Fruit fly (Drosophila melanogaster) whole organism, embryonic: ENCODE data around the gene Tim17a2.
A peak's percentile ranks its signal among the peaks of the same experiment; 100 is the strongest.

Source experiments
- BtbVII ChIP-seq: fragments of 200-800 bp; sonication (Bioruptor generic); optimal IDR thresholded peaks from 3 replicates; lab custom pipeline; 2017; ENCODE audit warnings: missing biosample characterization, mild to moderate bottlenecking, missing genetic modification characterization
- Bteb2 ChIP-seq: fragments of 200-800 bp; sonication (Bioruptor generic); optimal IDR thresholded peaks from 2 replicates; lab custom pipeline; 2016; ENCODE audit warnings: missing biosample characterization, missing genetic modification characterization
- C15 ChIP-seq: fragments of 200-800 bp; sonication (Bioruptor generic); IDR thresholded peaks from 3 replicates; pipeline ENCODE4 v1.3.6; 2022; ENCODE audit warnings: missing biosample characterization, missing genetic modification characterization
- CG10959 ChIP-seq: fragments of 200-800 bp; sonication (Bioruptor generic); IDR thresholded peaks from 2 replicates; pipeline ENCODE4 v1.3.6; 2022; ENCODE audit warnings: missing biosample characterization, missing genetic modification characterization
- CG11093 ChIP-seq: fragments of 200-800 bp; sonication (Bioruptor generic); IDR thresholded peaks from 3 replicates; pipeline ENCODE4 v1.3.6; 2022; ENCODE audit warnings: missing biosample characterization, missing genetic modification characterization
- CG11456 ChIP-seq: fragments of 200-800 bp; sonication (Bioruptor generic); IDR thresholded peaks from 3 replicates; pipeline ENCODE4 v1.3.6; 2022; ENCODE audit warnings: missing biosample characterization, missing genetic modification characterization
- CG11723 ChIP-seq: fragments of 200-800 bp; sonication (Bioruptor generic); optimal IDR thresholded peaks from 2 replicates; lab custom pipeline; 2017; ENCODE audit warnings: missing biosample characterization, mild to moderate bottlenecking, missing genetic modification characterization
- CG12219 ChIP-seq: fragments of 200-800 bp; sonication (Bioruptor generic); optimal IDR thresholded peaks from 3 replicates; lab custom pipeline; 2018; ENCODE audit warnings: missing biosample characterization, mild to moderate bottlenecking, missing genetic modification characterization
- CG12744 ChIP-seq: fragments of 200-800 bp; sonication (Bioruptor generic); optimal IDR thresholded peaks from 2 replicates; lab custom pipeline; 2016; ENCODE audit warnings: missing biosample characterization, missing genetic modification characterization
- CG12769 ChIP-seq: fragments of 200-800 bp; sonication (Bioruptor generic); optimal IDR thresholded peaks from 2 replicates; lab custom pipeline; 2019; ENCODE audit warnings: missing biosample characterization, mild to moderate bottlenecking, missing genetic modification characterization, moderate library complexity
- CG13287 ChIP-seq: fragments of 200-800 bp; sonication (Bioruptor generic); IDR thresholded peaks from 2 replicates; pipeline ENCODE4 v1.3.6; 2022; ENCODE audit warnings: missing biosample characterization, missing genetic modification characterization; ENCODE audit not compliant: partially characterized antibody
- CG13775 ChIP-seq: fragments of 200-800 bp; sonication (Bioruptor generic); optimal IDR thresholded peaks from 3 replicates; lab custom pipeline; 2017; ENCODE audit warnings: missing biosample characterization, mild to moderate bottlenecking, missing genetic modification characterization
- CG18599 ChIP-seq: fragments of 200-800 bp; sonication (Bioruptor generic); optimal IDR thresholded peaks from 3 replicates; lab custom pipeline; 2017; ENCODE audit warnings: missing biosample characterization, missing genetic modification characterization, mild to moderate bottlenecking, moderate library complexity, missing genetic modification reagents
- CG2202 ChIP-seq: fragments of 200-800 bp; sonication (Bioruptor generic); optimal IDR thresholded peaks from 2 replicates; lab custom pipeline; 2018; ENCODE audit warnings: missing biosample characterization, mild to moderate bottlenecking, missing genetic modification characterization
- CG3995 ChIP-seq: fragments of 200-800 bp; sonication (Bioruptor generic); optimal IDR thresholded peaks from 3 replicates; lab custom pipeline; 2016; ENCODE audit warnings: missing biosample characterization, missing genetic modification characterization
- CG6813 ChIP-seq: fragments of 200-800 bp; sonication (Bioruptor generic); optimal IDR thresholded peaks from 2 replicates; lab custom pipeline; 2017; ENCODE audit warnings: missing biosample characterization, missing genetic modification characterization, mild to moderate bottlenecking, moderate library complexity, missing genetic modification reagents
- CG8359 ChIP-seq: fragments of 200-800 bp; sonication (Bioruptor generic); optimal IDR thresholded peaks from 2 replicates; lab custom pipeline; 2017; ENCODE audit warnings: missing biosample characterization, mild to moderate bottlenecking, missing genetic modification characterization, borderline replicate concordance
- CG9727 ChIP-seq: fragments of 200-800 bp; sonication (Bioruptor generic); optimal IDR thresholded peaks from 3 replicates; lab custom pipeline; 2017; ENCODE audit warnings: missing biosample characterization, mild to moderate bottlenecking, missing genetic modification characterization
- CTCF ChIP-seq: fragments of 200-800 bp; sonication (Bioruptor generic); optimal IDR thresholded peaks from 2 replicates; lab custom pipeline; 2017; ENCODE audit warnings: missing biosample characterization, mild to moderate bottlenecking, missing genetic modification characterization, moderate library complexity
- Dbx ChIP-seq: fragments of 200-800 bp; sonication (Bioruptor generic); IDR thresholded peaks from 3 replicates; pipeline ENCODE4 v1.3.6; 2022; ENCODE audit warnings: missing biosample characterization, missing genetic modification characterization
- GATAe ChIP-seq: fragments of 200-800 bp; sonication (Bioruptor generic); conservative IDR thresholded peaks from 2 replicates; pipeline ENCODE4 v1.3.6; 2022; ENCODE audit warnings: missing biosample characterization, missing genetic modification characterization
- Gug ChIP-seq: fragments of 200-800 bp; sonication (Bioruptor generic); IDR thresholded peaks from 4 replicates; pipeline ENCODE4 v1.3.6; 2022; ENCODE audit warnings: missing biosample characterization, missing genetic modification characterization
- HLH3B ChIP-seq: fragments of 200-800 bp; sonication (Bioruptor generic); IDR thresholded peaks from 2 replicates; pipeline ENCODE4 v1.3.6; 2022; ENCODE audit warnings: missing biosample characterization, missing genetic modification characterization
- HmgZ ChIP-seq: fragments of 200-800 bp; sonication (Bioruptor generic); optimal IDR thresholded peaks from 2 replicates; lab custom pipeline; 2018; ENCODE audit warnings: missing biosample characterization, mild to moderate bottlenecking, missing genetic modification characterization
- Opbp ChIP-seq: fragments of 200-800 bp; sonication (Bioruptor generic); IDR thresholded peaks from 3 replicates; pipeline ENCODE4 v1.3.6; 2022; ENCODE audit warnings: missing biosample characterization, missing genetic modification characterization; ENCODE audit not compliant: partially characterized antibody
- Side ChIP-seq: fragments of 200-800 bp; sonication (Bioruptor generic); optimal IDR thresholded peaks from 2 replicates; lab custom pipeline; 2016; ENCODE audit warnings: missing biosample characterization, missing genetic modification characterization
- ac ChIP-seq: fragments of 200-800 bp; sonication (Bioruptor generic); optimal IDR thresholded peaks from 3 replicates; lab custom pipeline; 2017; ENCODE audit warnings: missing biosample characterization, mild to moderate bottlenecking, missing genetic modification characterization
- ase ChIP-seq: fragments of 200-800 bp; sonication (Bioruptor generic); IDR thresholded peaks from 3 replicates; pipeline ENCODE4 v1.3.6; 2022; ENCODE audit warnings: missing biosample characterization, missing genetic modification characterization
- bbx ChIP-seq: fragments of 200-800 bp; sonication (Bioruptor generic); IDR thresholded peaks from 2 replicates; pipeline ENCODE4 v1.3.6; 2022; ENCODE audit warnings: missing biosample characterization, missing genetic modification characterization; ENCODE audit not compliant: partially characterized antibody
- bowl ChIP-seq: fragments of 200-800 bp; sonication (Bioruptor generic); IDR thresholded peaks from 2 replicates; pipeline ENCODE4 v1.3.6; 2022; ENCODE audit warnings: missing biosample characterization, missing genetic modification characterization
- btn ChIP-seq: fragments of 200-800 bp; sonication (Bioruptor generic); optimal IDR thresholded peaks from 2 replicates; lab custom pipeline; 2016; ENCODE audit warnings: missing biosample characterization, missing genetic modification characterization
- crol ChIP-seq: fragments of 200-800 bp; sonication (Bioruptor generic); IDR thresholded peaks from 2 replicates; pipeline ENCODE4 v1.3.6; 2022; ENCODE audit warnings: missing biosample characterization, missing genetic modification characterization
- danr ChIP-seq: fragments of 200-800 bp; sonication (Bioruptor generic); IDR thresholded peaks from 2 replicates; pipeline ENCODE4 v1.3.6; 2022; ENCODE audit warnings: missing biosample characterization, missing genetic modification characterization
- dati ChIP-seq: fragments of 200-800 bp; sonication (Bioruptor generic); IDR thresholded peaks from 2 replicates; pipeline ENCODE4 v1.3.6; 2022; ENCODE audit warnings: missing biosample characterization, missing genetic modification characterization
- disco-r ChIP-seq: fragments of 200-800 bp; sonication (Bioruptor generic); optimal IDR thresholded peaks from 2 replicates; lab custom pipeline; 2016; ENCODE audit warnings: missing biosample characterization, missing genetic modification characterization
- emc ChIP-seq: fragments of 200-800 bp; sonication (Bioruptor generic); optimal IDR thresholded peaks from 2 replicates; lab custom pipeline; 2016; ENCODE audit warnings: missing biosample characterization, missing genetic modification characterization
- grau ChIP-seq: fragments of 200-800 bp; optimal IDR thresholded peaks from 3 replicates; lab custom pipeline; 2019; ENCODE audit warnings: missing biosample characterization, mild to moderate bottlenecking, missing genetic modification characterization, moderate library complexity
- gsb ChIP-seq: fragments of 200-800 bp; sonication (Bioruptor generic); IDR thresholded peaks from 2 replicates; pipeline ENCODE4 v1.3.6; 2022; ENCODE audit warnings: missing biosample characterization, missing genetic modification characterization
- her ChIP-seq: fragments of 200-800 bp; sonication (Bioruptor generic); optimal IDR thresholded peaks from 2 replicates; lab custom pipeline; 2016; ENCODE audit warnings: missing biosample characterization, missing genetic modification characterization
- kah ChIP-seq: fragments of 200-800 bp; sonication (Bioruptor generic); optimal IDR thresholded peaks from 2 replicates; lab custom pipeline; 2018; ENCODE audit warnings: missing biosample characterization, mild to moderate bottlenecking, missing genetic modification characterization
- kay ChIP-seq: fragments of 200-800 bp; sonication (Bioruptor generic); optimal IDR thresholded peaks from 2 replicates; lab custom pipeline; 2016; ENCODE audit warnings: missing biosample characterization, missing genetic modification characterization
- nau ChIP-seq: fragments of 200-800 bp; sonication (Bioruptor generic); optimal IDR thresholded peaks from 3 replicates; lab custom pipeline; 2017; ENCODE audit warnings: missing biosample characterization, mild to moderate bottlenecking, missing genetic modification characterization, missing genetic modification reagents
- pita ChIP-seq: fragments of 200-800 bp; sonication (Bioruptor generic); optimal IDR thresholded peaks from 2 replicates; lab custom pipeline; 2017; ENCODE audit warnings: missing biosample characterization, mild to moderate bottlenecking, missing genetic modification characterization
- ranshi ChIP-seq: fragments of 200-800 bp; sonication (Bioruptor generic); IDR thresholded peaks from 2 replicates; pipeline ENCODE4 v1.3.6; 2022; ENCODE audit warnings: missing biosample characterization, missing genetic modification characterization
- shn ChIP-seq: fragments of 200-800 bp; sonication (Bioruptor generic); optimal IDR thresholded peaks from 3 replicates; lab custom pipeline; 2016; ENCODE audit warnings: missing biosample characterization, missing genetic modification characterization
- slbo ChIP-seq: fragments of 200-800 bp; sonication (Bioruptor generic); IDR thresholded peaks from 2 replicates; pipeline ENCODE4 v1.3.6; 2022; ENCODE audit warnings: missing biosample characterization, missing genetic modification characterization
- sob ChIP-seq: fragments of 200-800 bp; sonication (Bioruptor generic); IDR thresholded peaks from 2 replicates; pipeline ENCODE4 v1.3.6; 2022; ENCODE audit warnings: missing biosample characterization, missing genetic modification characterization
- sr ChIP-seq: fragments of 200-800 bp; sonication (Bioruptor generic); IDR thresholded peaks from 3 replicates; pipeline ENCODE4 v1.3.6; 2022; ENCODE audit warnings: missing biosample characterization, missing genetic modification characterization
- yki ChIP-seq: fragments of >200 bp; optimal IDR thresholded peaks from 3 replicates; lab custom pipeline; 2018
- zen ChIP-seq: fragments of 200-800 bp; sonication (Bioruptor generic); optimal IDR thresholded peaks from 3 replicates; lab custom pipeline; 2018; ENCODE audit warnings: missing biosample characterization, mild to moderate bottlenecking, missing genetic modification characterization, moderate library complexity
- zfh2 ChIP-seq: fragments of 200-800 bp; sonication (Bioruptor generic); optimal IDR thresholded peaks from 2 replicates; lab custom pipeline; 2016; ENCODE audit warnings: missing biosample characterization, missing genetic modification characterization

Tim17a2 gene

DNA sequence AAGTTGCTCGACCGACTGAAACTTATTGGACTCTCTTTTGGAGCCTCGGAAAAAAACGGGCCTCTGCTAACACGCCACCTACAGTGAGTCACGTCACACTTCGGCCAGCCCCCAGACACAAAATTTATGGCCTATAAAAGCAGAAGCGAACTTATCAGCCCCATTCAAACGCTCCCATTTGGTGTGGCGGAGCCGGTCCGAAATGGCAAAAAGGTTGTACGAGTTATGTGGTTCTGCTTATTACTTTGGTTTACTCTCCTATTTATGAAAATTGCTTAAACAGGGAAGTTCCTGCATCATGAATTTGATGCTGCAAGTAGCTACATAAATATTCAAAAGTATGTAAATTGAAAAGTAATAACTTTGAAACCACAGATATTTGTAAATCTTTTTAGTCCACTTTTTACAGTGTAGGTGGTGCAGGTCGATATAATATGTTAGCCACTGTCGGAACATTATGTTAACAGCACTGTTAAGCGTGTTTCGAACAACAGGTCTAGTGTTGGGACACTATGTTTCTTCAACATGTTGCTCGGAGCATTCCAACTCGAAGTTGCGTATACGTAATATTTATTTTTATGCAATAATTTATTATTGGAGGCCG, 21.0 kb upstream of the Tim17a2 start (continued):
- peak; percentile 92 for TF ChIP-seq grau
- TF ChIP-seq her (GFP tag; lab: Kevin White, UChicago), result peak; percentile 87
- peak; percentile 70; the same call in 2 of the 3 replicates for TF ChIP-seq CG11093 (GFP tag; lab: Robert Waterston, UW)
- TF ChIP-seq nau (GFP tag; lab: Kevin White, UChicago), result peak; percentile 94
- TF ChIP-seq pita (GFP tag; lab: Kevin White, UChicago), result no peak
- TF ChIP-seq CG18599 (GFP tag; lab: Kevin White, UChicago), result peak; percentile 96
- peak; percentile 83 for TF ChIP-seq gsb (GFP tag; lab: Robert Waterston, UW)
- peak; percentile 93 for TF ChIP-seq CG9727
- no peak for TF ChIP-seq yki (lab: Kevin White, UChicago)
- peak; percentile 93 for TF ChIP-seq BtbVII
- no peak for TF ChIP-seq Opbp
- peak; percentile 86 for TF ChIP-seq CG6813 (GFP tag; lab: Kevin White, UChicago)
- peak; percentile 78 for TF ChIP-seq bowl (GFP tag; lab: Robert Waterston, UW)
- TF ChIP-seq Dbx, result peak; percentile 85
- TF ChIP-seq GATAe (GFP tag; lab: Robert Waterston, UW), result peak; percentile 69; the same call in 1 of the 2 replicates
- peak; percentile 74 for TF ChIP-seq kah (GFP tag; lab: Kevin White, UChicago)
- TF ChIP-seq CG11723, result peak; percentile 86
- TF ChIP-seq C15 (GFP tag; lab: Robert Waterston, UW), result 0 out of 3 replicates have a peak, but pooled peaks have one; percentile 68
- peak; percentile 43; the same call in 1 of the 3 replicates for TF ChIP-seq sr (GFP tag; lab: Robert Waterston, UW)
- peak; percentile 92 for TF ChIP-seq kay
- peak; percentile 88 for TF ChIP-seq emc
- peak; percentile 77 for TF ChIP-seq disco-r (GFP tag; lab: Kevin White, UChicago)
- TF ChIP-seq CG11456 (GFP tag; lab: Robert Waterston, UW), result peak; percentile 79; the same call in 1 of the 3 replicates
- peak; percentile 91 for TF ChIP-seq shn (GFP tag; lab: Kevin White, UChicago)
- peak; percentile 94 for TF ChIP-seq zfh2
- no peak for TF ChIP-seq crol (GFP tag; lab: Robert Waterston, UW)
- peak; percentile 65 for TF ChIP-seq CG3995 (GFP tag; lab: Kevin White, UChicago)
- 0 out of 2 replicates have a peak, but pooled peaks have one; percentile 51 for TF ChIP-seq CG10959
- peak; percentile 74; the same call in 1 of the 2 replicates for TF ChIP-seq ranshi (GFP tag; lab: Robert Waterston, UW)
- TF ChIP-seq CG13287 (GFP tag; lab: Robert Waterston, UW), result no peak
- TF ChIP-seq CG12744, result peak; percentile 88
- peak; percentile 94 for TF ChIP-seq HmgZ
- peak; percentile 90 for TF ChIP-seq CG13775 (GFP tag; lab: Kevin White, UChicago)
- TF ChIP-seq sob (GFP tag; lab: Robert Waterston, UW), result peak; percentile 82
- peak; percentile 87 for TF ChIP-seq slbo (GFP tag; lab: Robert Waterston, UW)
- TF ChIP-seq dati, result peak; percentile 46; the same call in 1 of the 2 replicates
- TF ChIP-seq btn (GFP tag; lab: Kevin White, UChicago), result peak; percentile 77
- TF ChIP-seq zen, result peak; percentile 65
- peak; percentile 82 for TF ChIP-seq CG8359 (GFP tag; lab: Kevin White, UChicago)
- TF ChIP-seq CG2202, result peak; percentile 73
- TF ChIP-seq CG12769, result peak; percentile 94
- peak; percentile 70 for TF ChIP-seq ase (GFP tag; lab: Robert Waterston, UW)
- TF ChIP-seq Bteb2, result peak; percentile 91
- peak; percentile 68 for TF ChIP-seq HLH3B (GFP tag; lab: Robert Waterston, UW)
- peak; percentile 80 for TF ChIP-seq Gug (GFP tag; lab: Robert Waterston, UW)
- peak; percentile 58; the same call in 1 of the 2 replicates for TF ChIP-seq danr
- peak; percentile 11 for TF ChIP-seq ac (GFP tag; lab: Kevin White, UChicago)
- peak; percentile 92 for TF ChIP-seq Side
- peak; percentile 90 for TF ChIP-seq CG12219 (GFP tag; lab: Kevin White, UChicago)
- peak; percentile 92 for TF ChIP-seq CTCF
- TF ChIP-seq bbx (GFP tag; lab: Robert Waterston, UW), result no peak
